Worm (Caenorhabditis elegans): ENCODE data around the gene spsb-1.

The spsb-1 gene

ce11 chrII:15266487-15266886, 70.0 kb downstream of the spsb-1 start (continued):
- TF ChIP-seq unc-130 (tag; optimal IDR thresholded peaks at IDR 0.05) (peak; percentile 25), jun-1 (tag; optimal IDR thresholded peaks at IDR 0.05) (peak; percentile 16), zip-4 (GFP tag; optimal IDR thresholded peaks at IDR 0.05) (no peak)

- TF ChIP-seq grh-1 (GFP tag; IDR thresholded peaks at IDR 0.05) (0 out of 2 replicates have a peak, but pooled peaks have one; percentile 13), ceh-90 (tag; optimal IDR thresholded peaks at IDR 0.05) (no peak)
These were observed 71.7 kb downstream of the spsb-1 start, which contains the start of gene rga-9 for ce11 chrII:15268195-15268594. rga-9 (plus strand) TSS chrII:15268210.

- no peak for TF ChIP-seq mef-2 (tag; optimal IDR thresholded peaks at IDR 0.05)
- TF ChIP-seq ceh-8 (GFP tag; optimal IDR thresholded peaks at IDR 0.05) = peak; percentile 39
These were observed 76.4 kb downstream of the spsb-1 start for ce11 chrII:15272962-15273361.

Measured in whole organism, L1 larva.